Fruit fly (Drosophila melanogaster) whole organism: ENCODE data around the gene CG5888.

Experiments used
- CG8478 ChIP-seq: fragments of >200 bp; optimal IDR thresholded peaks from 2 replicates; lab custom pipeline; 2018; ENCODE audit warnings: inconsistent platforms
- EcR ChIP-seq, 2 experiments: fragments of >200 bp; optimal IDR thresholded peaks; 2 replicates each; lab custom pipeline; 2017; ENCODE audit warnings: missing biosample characterization in 2 of 2, missing genetic modification characterization in 2 of 2, missing genetic modification reagents in 2 of 2
- pan ChIP-seq: fragments of >200 bp; optimal IDR thresholded peaks from 2 replicates; lab custom pipeline; 2017

DNA sequence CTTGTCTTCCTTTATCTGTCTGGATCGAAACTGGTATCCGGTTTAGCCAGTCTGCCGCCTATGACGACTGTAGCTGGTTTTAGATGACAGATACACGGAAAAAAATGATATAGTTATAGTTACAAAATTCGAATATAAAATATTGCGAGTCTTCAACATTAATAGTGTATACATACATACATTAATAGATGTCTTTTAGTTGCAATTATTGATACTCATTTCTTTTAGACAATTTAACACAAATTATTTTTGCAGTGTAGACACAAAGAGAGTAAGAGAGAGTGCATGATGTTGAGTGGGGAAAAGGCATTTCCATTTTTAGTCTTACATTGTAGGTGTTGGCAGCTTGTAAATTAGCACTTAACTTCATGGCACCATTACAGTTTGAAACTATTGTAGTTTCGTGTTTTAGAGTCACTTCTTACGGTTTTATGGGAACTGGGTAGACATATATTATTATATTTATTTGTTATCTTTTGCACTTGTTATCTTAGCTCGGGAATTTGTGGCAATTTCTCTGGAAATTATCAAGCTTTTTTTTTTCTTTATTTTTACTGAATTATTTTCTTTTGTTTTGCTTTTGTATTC is 47.0 kb upstream of the CG5888 start:
- TF ChIP-seq pan (lab: Kevin White, UChicago) (no peak), EcR (GFP tag; optimal IDR thresholded peaks at IDR 0.05; lab: Kevin White, UChicago) (no peak), CG8478 (lab: Kevin White, UChicago) (no peak)
